Worm (Caenorhabditis elegans) whole organism, mixed stage, embryonic: ENCODE measurements around the gene Y26E6A.2.

ENCODE experiments used
- blmp-1 ChIP-seq: fragments of 150-350 bp; optimal IDR thresholded peaks from 2 replicates; lab custom pipeline; 2014; ENCODE audit warnings: missing biosample characterization, missing genetic modification characterization
- ceh-39 ChIP-seq: fragments of 150-350 bp; optimal IDR thresholded peaks from 2 replicates; lab custom pipeline; 2014; ENCODE audit warnings: missing biosample characterization, missing genetic modification characterization
- ces-1 ChIP-seq: fragments of 150-350 bp; optimal IDR thresholded peaks from 2 replicates; lab custom pipeline; 2014; ENCODE audit warnings: missing biosample characterization, missing genetic modification reagents, missing genetic modification characterization
- elt-3 ChIP-seq: fragments of 150-350 bp; optimal IDR thresholded peaks from 2 replicates; lab custom pipeline; 2014; ENCODE audit warnings: missing biosample characterization, missing genetic modification characterization
- flh-1 ChIP-seq: fragments of 200-800 bp; sonication (Bioruptor generic); optimal IDR thresholded peaks from 2 replicates; lab custom pipeline; 2018; ENCODE audit warnings: mild to moderate bottlenecking, missing genetic modification characterization, moderate library complexity, missing compliant biosample characterization
- lsy-2 ChIP-seq: fragments of 150-350 bp; optimal IDR thresholded peaks from 2 replicates; lab custom pipeline; 2014; ENCODE audit warnings: missing biosample characterization, missing genetic modification characterization
- mep-1 ChIP-seq: fragments of 150-350 bp; optimal IDR thresholded peaks from 2 replicates; lab custom pipeline; 2017; ENCODE audit warnings: missing biosample characterization, missing genetic modification reagents, missing genetic modification characterization, inconsistent platforms
- mls-2 ChIP-seq: sonication (generic microtip); optimal IDR thresholded peaks from 2 replicates; lab custom pipeline; 2016; ENCODE audit warnings: mild to moderate bottlenecking, missing genetic modification characterization, moderate library complexity, missing compliant biosample characterization
- nhr-12 ChIP-seq: fragments of 150-350 bp; optimal IDR thresholded peaks from 2 replicates; lab custom pipeline; 2014; ENCODE audit warnings: missing biosample characterization, missing genetic modification characterization
- nhr-237 ChIP-seq: fragments of 150-350 bp; optimal IDR thresholded peaks from 2 replicates; lab custom pipeline; 2014; ENCODE audit warnings: missing biosample characterization, missing genetic modification characterization
- nhr-76 ChIP-seq: sonication (generic microtip); optimal IDR thresholded peaks from 2 replicates; lab custom pipeline; 2017; ENCODE audit warnings: missing biosample characterization, missing genetic modification characterization
- pha-4 ChIP-seq: fragments of 150-350 bp; optimal IDR thresholded peaks from 2 replicates; lab custom pipeline; 2018; ENCODE audit warnings: missing biosample characterization, missing genetic modification reagents, missing genetic modification characterization
- snpc-4 ChIP-seq: fragments of 150-350 bp; optimal IDR thresholded peaks from 2 replicates; lab custom pipeline; 2014; ENCODE audit warnings: missing biosample characterization, missing genetic modification characterization
- ztf-11 ChIP-seq: fragments of 150-350 bp; optimal IDR thresholded peaks from 2 replicates; lab custom pipeline; 2014; ENCODE audit warnings: missing biosample characterization, missing genetic modification characterization

ce11 chrX:13939388-13939787 is 25.2 kb upstream of the Y26E6A.2 start:
- TF ChIP-seq ceh-39 (tag; lab: Kevin White, UChicago) (no peak), ztf-11 (tag; lab: Kevin White, UChicago) (no peak), ces-1 (GFP tag; lab: Kevin White, UChicago) (no peak), flh-1 (GFP tag; lab: Kevin White, UChicago) (no peak), nhr-12 (tag; lab: Kevin White, UChicago) (no peak), nhr-237 (tag; lab: Kevin White, UChicago) (no peak), nhr-76 (tag; lab: Kevin White, UChicago) (no peak), elt-3 (tag; lab: Kevin White, UChicago) (peak; percentile 30), snpc-4 (tag; lab: Kevin White, UChicago) (no peak), blmp-1 (tag; lab: Kevin White, UChicago) (no peak), pha-4 (tag; lab: Kevin White, UChicago) (no peak), mls-2 (tag; lab: Kevin White, UChicago) (no peak), mep-1 (tag; lab: Kevin White, UChicago) (no peak), lsy-2 (tag; lab: Kevin White, UChicago) (no peak)
